Fruit fly (Drosophila melanogaster) whole organism, embryonic: ENCODE data around the gene aph-1.

ENCODE experiments used
- Ada2b ChIP-seq: fragments of 200-800 bp; sonication (Bioruptor generic); IDR thresholded peaks from 2 replicates; pipeline ENCODE4 v1.3.6; 2022; ENCODE audit warnings: missing biosample characterization, missing genetic modification characterization
- Atf3 ChIP-seq: fragments of 200-800 bp; sonication (Bioruptor generic); optimal IDR thresholded peaks from 3 replicates; lab custom pipeline; 2016; ENCODE audit warnings: missing biosample characterization, missing genetic modification characterization
- B-H2 ChIP-seq: fragments of 200-800 bp; sonication (Bioruptor generic); optimal IDR thresholded peaks from 2 replicates; lab custom pipeline; 2018; ENCODE audit warnings: missing biosample characterization, mild to moderate bottlenecking, missing genetic modification characterization
- CG11085 ChIP-seq: fragments of 200-800 bp; sonication (Bioruptor generic); IDR thresholded peaks from 2 replicates; pipeline ENCODE4 v1.3.6; 2022; ENCODE audit warnings: missing biosample characterization, missing genetic modification characterization
- CG12299 ChIP-seq: fragments of 200-800 bp; sonication (Bioruptor generic); optimal IDR thresholded peaks from 2 replicates; lab custom pipeline; 2018; ENCODE audit warnings: missing biosample characterization, mild to moderate bottlenecking, missing genetic modification characterization
- CG12391 ChIP-seq: fragments of 200-800 bp; sonication (Bioruptor generic); optimal IDR thresholded peaks from 3 replicates; lab custom pipeline; 2018; ENCODE audit warnings: missing biosample characterization, mild to moderate bottlenecking, missing genetic modification characterization, moderate library complexity
- CG14710 ChIP-seq: fragments of 200-800 bp; sonication (Bioruptor generic); optimal IDR thresholded peaks from 3 replicates; lab custom pipeline; 2019; ENCODE audit warnings: missing biosample characterization, mild to moderate bottlenecking, missing genetic modification characterization, moderate library complexity
- CG15073 ChIP-seq: fragments of 200-800 bp; sonication (Bioruptor generic); optimal IDR thresholded peaks from 2 replicates; lab custom pipeline; 2016; ENCODE audit warnings: missing biosample characterization, missing genetic modification characterization
- CG15479 ChIP-seq: fragments of 200-800 bp; sonication (Bioruptor generic); optimal IDR thresholded peaks from 3 replicates; lab custom pipeline; 2019; ENCODE audit warnings: missing biosample characterization, mild to moderate bottlenecking, missing genetic modification characterization, moderate library complexity
- CG17361 ChIP-seq: fragments of 200-800 bp; sonication (Bioruptor generic); IDR thresholded peaks from 3 replicates; pipeline ENCODE4 v1.3.6; 2022; ENCODE audit warnings: missing biosample characterization, missing genetic modification characterization
- CG2678 ChIP-seq: fragments of 200-800 bp; sonication (Bioruptor generic); optimal IDR thresholded peaks from 3 replicates; lab custom pipeline; 2019; ENCODE audit warnings: missing biosample characterization, mild to moderate bottlenecking, missing genetic modification characterization, moderate library complexity
- CG2712 ChIP-seq: fragments of 200-800 bp; optimal IDR thresholded peaks from 3 replicates; lab custom pipeline; 2019; ENCODE audit warnings: missing biosample characterization, mild to moderate bottlenecking, missing genetic modification characterization, moderate library complexity
- CG3163 ChIP-seq: fragments of 200-800 bp; sonication (Bioruptor generic); optimal IDR thresholded peaks from 3 replicates; lab custom pipeline; 2016; ENCODE audit warnings: missing biosample characterization, missing genetic modification characterization
- CG33213 ChIP-seq: fragments of 200-800 bp; sonication (Bioruptor generic); optimal IDR thresholded peaks from 3 replicates; lab custom pipeline; 2016; ENCODE audit warnings: missing biosample characterization, missing genetic modification characterization
- CG34422 ChIP-seq: fragments of 200-800 bp; sonication (Bioruptor generic); IDR thresholded peaks from 3 replicates; pipeline ENCODE4 v1.3.6; 2022; ENCODE audit warnings: missing biosample characterization, missing genetic modification characterization
- CG43689 ChIP-seq: fragments of 200-800 bp; sonication (Bioruptor generic); IDR thresholded peaks from 2 replicates; pipeline ENCODE4 v1.3.6; 2022; ENCODE audit warnings: missing biosample characterization, missing genetic modification characterization
- CG5953 ChIP-seq: fragments of 200-800 bp; sonication (Bioruptor generic); IDR thresholded peaks from 2 replicates; pipeline ENCODE4 v1.3.6; 2022; ENCODE audit warnings: missing biosample characterization, missing genetic modification characterization
- CG6765 ChIP-seq: fragments of 200-800 bp; sonication (Bioruptor generic); optimal IDR thresholded peaks from 3 replicates; lab custom pipeline; 2017; ENCODE audit warnings: missing biosample characterization, mild to moderate bottlenecking, missing genetic modification characterization
- CG8478 ChIP-seq: fragments of >200 bp; optimal IDR thresholded peaks from 2 replicates; lab custom pipeline; 2018
- CG8924 ChIP-seq: fragments of 200-800 bp; optimal IDR thresholded peaks from 3 replicates; lab custom pipeline; 2019; ENCODE audit warnings: missing biosample characterization, mild to moderate bottlenecking, missing genetic modification characterization, moderate library complexity
- CHES-1-like ChIP-seq: fragments of 200-800 bp; sonication (Bioruptor generic); optimal IDR thresholded peaks from 2 replicates; lab custom pipeline; 2016; ENCODE audit warnings: missing biosample characterization, missing genetic modification characterization
- Camta ChIP-seq: fragments of 200-800 bp; sonication (Bioruptor generic); optimal IDR thresholded peaks from 2 replicates; lab custom pipeline; 2016; ENCODE audit warnings: missing biosample characterization, missing genetic modification characterization
- Dad ChIP-seq: fragments of 200-800 bp; sonication (Bioruptor generic); optimal IDR thresholded peaks from 3 replicates; lab custom pipeline; 2016; ENCODE audit warnings: missing biosample characterization, missing genetic modification characterization
- Dp ChIP-seq: fragments of 200-800 bp; sonication (Bioruptor generic); optimal IDR thresholded peaks from 2 replicates; lab custom pipeline; 2018; ENCODE audit warnings: missing biosample characterization, mild to moderate bottlenecking, missing genetic modification characterization, moderate library complexity
- Dref ChIP-seq: fragments of 200-800 bp; sonication (Bioruptor generic); IDR thresholded peaks from 2 replicates; pipeline ENCODE4 v1.3.6; 2022; ENCODE audit warnings: missing biosample characterization, missing genetic modification characterization
- GATAe ChIP-seq: fragments of 200-800 bp; sonication (Bioruptor generic); conservative IDR thresholded peaks from 2 replicates; pipeline ENCODE4 v1.3.6; 2022; ENCODE audit warnings: missing biosample characterization, missing genetic modification characterization
- HLH54F ChIP-seq: fragments of 200-800 bp; sonication (Bioruptor generic); optimal IDR thresholded peaks from 3 replicates; lab custom pipeline; 2016; ENCODE audit warnings: missing biosample characterization, missing genetic modification characterization
- NfI ChIP-seq: fragments of 200-800 bp; sonication (Bioruptor generic); optimal IDR thresholded peaks from 3 replicates; lab custom pipeline; 2018; ENCODE audit warnings: missing biosample characterization, mild to moderate bottlenecking, missing genetic modification characterization, moderate library complexity
- Rx ChIP-seq: fragments of 200-800 bp; sonication (Bioruptor generic); IDR thresholded peaks from 2 replicates; pipeline ENCODE4 v1.3.6; 2022; ENCODE audit warnings: missing biosample characterization, missing genetic modification characterization
- Sin3A ChIP-seq: fragments of >200 bp; optimal IDR thresholded peaks from 2 replicates; lab custom pipeline; 2018
- Vsx1 ChIP-seq: fragments of 200-800 bp; sonication (Bioruptor generic); optimal IDR thresholded peaks from 2 replicates; lab custom pipeline; 2017; ENCODE audit warnings: missing biosample characterization, mild to moderate bottlenecking, missing genetic modification characterization, missing genetic modification reagents
- emc ChIP-seq: fragments of 200-800 bp; sonication (Bioruptor generic); optimal IDR thresholded peaks from 2 replicates; lab custom pipeline; 2016; ENCODE audit warnings: missing biosample characterization, missing genetic modification characterization
- en ChIP-seq: fragments of 200-800 bp; sonication (Bioruptor generic); optimal IDR thresholded peaks from 2 replicates; lab custom pipeline; 2016; ENCODE audit warnings: missing biosample characterization, missing genetic modification characterization
- ewg ChIP-seq: fragments of 200-800 bp; sonication (Bioruptor generic); optimal IDR thresholded peaks from 3 replicates; lab custom pipeline; 2017; ENCODE audit warnings: mild to moderate bottlenecking, missing biosample characterization, missing genetic modification reagents, missing genetic modification characterization
- gcm2 ChIP-seq: fragments of 200-800 bp; sonication (Bioruptor generic); optimal IDR thresholded peaks from 2 replicates; lab custom pipeline; 2016; ENCODE audit warnings: missing biosample characterization, missing genetic modification characterization
- grn ChIP-seq: fragments of 200-800 bp; sonication (Bioruptor generic); optimal IDR thresholded peaks from 3 replicates; lab custom pipeline; 2017; ENCODE audit warnings: missing biosample characterization, missing genetic modification characterization
- hbn ChIP-seq: fragments of 200-800 bp; sonication (Bioruptor generic); IDR thresholded peaks from 2 replicates; pipeline ENCODE4 v1.3.6; 2022; ENCODE audit warnings: missing biosample characterization, missing genetic modification characterization; ENCODE audit not compliant: partially characterized antibody
- hth ChIP-seq: fragments of >200 bp; optimal IDR thresholded peaks from 2 replicates; lab custom pipeline; 2017; ENCODE audit warnings: inconsistent platforms
- jumu ChIP-seq: fragments of 200-800 bp; sonication (Bioruptor generic); optimal IDR thresholded peaks from 3 replicates; lab custom pipeline; 2016; ENCODE audit warnings: missing biosample characterization, missing genetic modification characterization
- lov ChIP-seq, 2 experiments: fragments of 200-800 bp in 1 of 2; fragments of >200 bp in 1 of 2; sonication (Bioruptor generic) in 1 of 2; IDR thresholded peaks in 1 of 2; optimal IDR thresholded peaks in 1 of 2; 2 replicates in 1 of 2; 3 replicates in 1 of 2; pipeline versions ENCODE4 v1.3.6 to Lab custom; 2017 to 2022; ENCODE audit warnings: missing biosample characterization in 1 of 2, missing genetic modification characterization in 1 of 2
- luna ChIP-seq: fragments of 200-800 bp; sonication (Bioruptor generic); optimal IDR thresholded peaks from 2 replicates; lab custom pipeline; 2016; ENCODE audit warnings: missing biosample characterization, missing genetic modification characterization
- mirr ChIP-seq: fragments of 200-800 bp; sonication (Bioruptor generic); optimal IDR thresholded peaks from 3 replicates; lab custom pipeline; 2018; ENCODE audit warnings: missing biosample characterization, mild to moderate bottlenecking, missing genetic modification characterization
- mld ChIP-seq: fragments of 200-800 bp; sonication (Bioruptor generic); IDR thresholded peaks from 3 replicates; pipeline ENCODE4 v1.3.6; 2022; ENCODE audit warnings: missing biosample characterization, missing genetic modification characterization; ENCODE audit not compliant: partially characterized antibody
- prd ChIP-seq, 3 experiments: fragments of >200 bp in 2 of 3; fragments of 200-800 bp in 1 of 3; sonication (Bioruptor generic) in 1 of 3; optimal IDR thresholded peaks in 2 of 3; IDR thresholded peaks in 1 of 3; 2 replicates in 2 of 3; 3 replicates in 1 of 3; pipeline versions ENCODE4 v1.3.6 to Lab custom; 2017 to 2022; ENCODE audit warnings: missing biosample characterization in 1 of 3, missing genetic modification characterization in 1 of 3
- salm ChIP-seq: fragments of 200-800 bp; sonication (Bioruptor generic); optimal IDR thresholded peaks from 2 replicates; lab custom pipeline; 2018; ENCODE audit warnings: missing biosample characterization, mild to moderate bottlenecking, missing genetic modification characterization
- scrt ChIP-seq: fragments of 200-800 bp; sonication (Bioruptor generic); optimal IDR thresholded peaks from 2 replicates; lab custom pipeline; 2018; ENCODE audit warnings: missing biosample characterization, mild to moderate bottlenecking, missing genetic modification characterization, moderate library complexity
- sqz ChIP-seq: fragments of 200-800 bp; sonication (Bioruptor generic); optimal IDR thresholded peaks from 3 replicates; lab custom pipeline; 2018; ENCODE audit warnings: missing biosample characterization, mild to moderate bottlenecking, missing genetic modification characterization
- stc ChIP-seq: fragments of 200-800 bp; sonication (Bioruptor generic); IDR thresholded peaks from 2 replicates; pipeline ENCODE4 v1.3.6; 2022; ENCODE audit warnings: missing biosample characterization, missing genetic modification characterization
- zf30C ChIP-seq: fragments of 200-800 bp; sonication (Bioruptor generic); optimal IDR thresholded peaks from 3 replicates; lab custom pipeline; 2018; ENCODE audit warnings: missing biosample characterization, mild to moderate bottlenecking, missing genetic modification characterization

The aph-1 gene

DNA sequence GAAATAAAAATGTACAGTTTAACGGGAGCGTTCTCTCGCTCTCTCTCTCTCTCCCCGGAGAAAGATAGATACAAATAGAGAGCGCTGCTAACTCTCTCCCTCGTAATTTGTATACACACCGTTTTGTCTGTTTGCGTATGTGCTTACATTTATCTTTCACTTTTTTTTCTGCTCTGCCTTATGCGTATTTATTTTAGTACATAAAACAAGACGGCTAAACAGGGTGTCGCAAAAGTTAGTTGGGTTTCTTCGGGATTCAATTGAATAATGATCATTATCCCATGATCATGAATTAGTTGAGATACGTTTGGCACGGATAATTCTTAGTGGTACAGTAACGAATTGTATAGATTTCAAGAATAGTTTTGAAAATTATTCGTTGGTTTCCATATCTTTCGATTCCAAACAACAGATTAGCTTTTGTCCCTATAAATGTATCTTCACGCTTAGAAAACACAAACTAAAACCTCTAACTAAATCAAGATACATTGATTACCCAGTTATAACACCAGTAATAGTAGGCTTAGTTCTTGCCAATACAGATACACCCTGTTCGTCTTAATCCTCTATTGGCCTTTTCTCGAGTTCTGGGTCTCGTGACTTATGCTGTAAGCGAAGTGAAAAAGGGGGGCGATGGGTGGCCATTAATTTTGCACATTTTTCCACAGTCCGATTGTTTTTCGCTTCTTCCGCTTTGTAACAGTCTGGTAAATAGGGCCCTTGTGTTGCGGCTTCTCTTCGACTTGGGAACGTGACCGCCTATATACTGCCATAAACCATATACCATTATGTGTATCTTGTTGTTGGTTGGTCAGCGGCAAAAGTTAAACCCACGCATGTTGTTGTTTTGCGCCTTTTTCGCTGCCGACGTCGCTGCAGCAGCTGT, 11.4 kb upstream of the aph-1 start (continued):
- TF ChIP-seq Dref (GFP tag; lab: Robert Waterston, UW) (no peak), CG2712 (tag; lab: Kevin White, UChicago) (peak; percentile 85), stc (no peak), CG14710 (peak; percentile 76), CHES-1-like (GFP tag; lab: Kevin White, UChicago) (peak; percentile 89), CG3163 (GFP tag; lab: Kevin White, UChicago) (peak; percentile 63), Atf3 (GFP tag; lab: Kevin White, UChicago) (no peak), lov (optimal IDR thresholded peaks at IDR 0.05; lab: Kevin White, UChicago) (no peak), lov (GFP tag; IDR thresholded peaks at IDR 0.05; lab: Robert Waterston, UW) (no peak), NfI (peak; percentile 85), Vsx1 (GFP tag; lab: Kevin White, UChicago) (peak; percentile 88), scrt (peak; percentile 76), ewg (GFP tag; lab: Kevin White, UChicago) (peak; percentile 46), CG8924 (tag; lab: Kevin White, UChicago) (peak; percentile 88), CG2678 (peak; percentile 94), hth (no peak), CG43689 (no peak), emc (GFP tag; lab: Kevin White, UChicago) (peak; percentile 62), CG33213 (GFP tag; lab: Kevin White, UChicago) (peak; percentile 64), CG12299 (tag; lab: Kevin White, UChicago) (peak; percentile 82), prd (optimal IDR thresholded peaks at IDR 0.05; lab: Kevin White, UChicago) (no peak), prd (GFP tag; IDR thresholded peaks at IDR 0.05; lab: Robert Waterston, UW) (no peak), zf30C (GFP tag; lab: Kevin White, UChicago) (no peak), sqz (GFP tag; lab: Kevin White, UChicago) (peak; percentile 91), CG34422 (GFP tag; lab: Robert Waterston, UW) (no peak), en (GFP tag; lab: Kevin White, UChicago) (peak; percentile 80), CG15479 (peak; percentile 50), salm (tag; lab: Kevin White, UChicago) (peak; percentile 60), CG17361 (GFP tag; lab: Robert Waterston, UW) (no peak), mld (no peak), GATAe (no peak), luna (peak; percentile 74), hbn (no peak), CG15073 (no peak), CG11085 (GFP tag; lab: Robert Waterston, UW) (no peak), Camta (GFP tag; lab: Kevin White, UChicago) (peak; percentile 69), Dad (GFP tag; lab: Kevin White, UChicago) (peak; percentile 73), jumu (GFP tag; lab: Kevin White, UChicago) (peak; percentile 74), Dp (GFP tag; lab: Kevin White, UChicago) (no peak), mirr (GFP tag; lab: Kevin White, UChicago) (peak; percentile 50), B-H2 (peak; percentile 65), CG6765 (GFP tag; lab: Kevin White, UChicago) (peak; percentile 90), grn (peak; percentile 50), Sin3A (no peak), Ada2b (GFP tag; lab: Robert Waterston, UW) (no peak), CG5953 (GFP tag; lab: Robert Waterston, UW) (no peak), gcm2 (GFP tag; lab: Kevin White, UChicago) (peak; percentile 1), HLH54F (peak; percentile 76), Rx (no peak), CG8478 (lab: Kevin White, UChicago) (no peak), CG12391 (tag; lab: Kevin White, UChicago) (peak; percentile 86)
